Fruit fly (Drosophila melanogaster) whole organism, embryonic: ENCODE data around the gene CG3339.

Experiments used
- Bgb ChIP-seq: fragments of 200-800 bp; sonication (Bioruptor generic); IDR thresholded peaks from 2 replicates; pipeline ENCODE4 v1.3.6; 2022; ENCODE audit warnings: missing biosample characterization, missing genetic modification characterization; ENCODE audit not compliant: partially characterized antibody
- Bteb2 ChIP-seq: fragments of 200-800 bp; sonication (Bioruptor generic); optimal IDR thresholded peaks from 2 replicates; lab custom pipeline; 2016; ENCODE audit warnings: missing biosample characterization, missing genetic modification characterization
- CG10147 ChIP-seq: fragments of 200-800 bp; sonication (Bioruptor generic); optimal IDR thresholded peaks from 2 replicates; lab custom pipeline; 2019; ENCODE audit warnings: missing biosample characterization, mild to moderate bottlenecking, missing genetic modification characterization, moderate library complexity
- CG10654 ChIP-seq: fragments of 200-800 bp; sonication (Bioruptor generic); optimal IDR thresholded peaks from 2 replicates; lab custom pipeline; 2016; ENCODE audit warnings: missing biosample characterization, missing genetic modification characterization
- CG10979 ChIP-seq: fragments of 200-800 bp; sonication (Bioruptor generic); optimal IDR thresholded peaks from 2 replicates; lab custom pipeline; 2018; ENCODE audit warnings: missing biosample characterization, mild to moderate bottlenecking, missing genetic modification characterization, moderate library complexity
- CG12219 ChIP-seq: fragments of 200-800 bp; sonication (Bioruptor generic); optimal IDR thresholded peaks from 3 replicates; lab custom pipeline; 2018; ENCODE audit warnings: missing biosample characterization, mild to moderate bottlenecking, missing genetic modification characterization
- CG12299 ChIP-seq: fragments of 200-800 bp; sonication (Bioruptor generic); optimal IDR thresholded peaks from 2 replicates; lab custom pipeline; 2018; ENCODE audit warnings: missing biosample characterization, mild to moderate bottlenecking, missing genetic modification characterization
- CG12391 ChIP-seq: fragments of 200-800 bp; sonication (Bioruptor generic); optimal IDR thresholded peaks from 3 replicates; lab custom pipeline; 2018; ENCODE audit warnings: missing biosample characterization, mild to moderate bottlenecking, missing genetic modification characterization, moderate library complexity
- CG14014 ChIP-seq: fragments of 200-800 bp; sonication (Bioruptor generic); IDR thresholded peaks from 2 replicates; pipeline ENCODE4 v1.3.6; 2022; ENCODE audit warnings: missing biosample characterization, missing genetic modification characterization
- CG14667 ChIP-seq: fragments of 200-800 bp; sonication (Bioruptor generic); IDR thresholded peaks from 2 replicates; pipeline ENCODE4 v1.3.6; 2022; ENCODE audit warnings: missing biosample characterization, missing genetic modification characterization
- CG14965 ChIP-seq: fragments of 200-800 bp; sonication (Bioruptor generic); optimal IDR thresholded peaks from 2 replicates; lab custom pipeline; 2016; ENCODE audit warnings: missing biosample characterization, missing genetic modification characterization, borderline replicate concordance
- CG1603 ChIP-seq: fragments of 200-800 bp; sonication (Bioruptor generic); optimal IDR thresholded peaks from 2 replicates; lab custom pipeline; 2019; ENCODE audit warnings: missing biosample characterization, mild to moderate bottlenecking, missing genetic modification characterization, moderate library complexity
- CG2116 ChIP-seq: fragments of 200-800 bp; sonication (Bioruptor generic); optimal IDR thresholded peaks from 3 replicates; lab custom pipeline; 2018; ENCODE audit warnings: missing biosample characterization, mild to moderate bottlenecking, missing genetic modification characterization
- CG2889 ChIP-seq: fragments of 200-800 bp; sonication (Bioruptor generic); IDR thresholded peaks from 3 replicates; pipeline ENCODE4 v1.3.6; 2022; ENCODE audit warnings: missing biosample characterization, missing genetic modification characterization
- CG30403 ChIP-seq: fragments of 200-800 bp; sonication (Bioruptor generic); optimal IDR thresholded peaks from 3 replicates; lab custom pipeline; 2016; ENCODE audit warnings: missing biosample characterization, missing genetic modification characterization
- CG31388 ChIP-seq: fragments of 200-800 bp; sonication (Bioruptor generic); optimal IDR thresholded peaks from 2 replicates; lab custom pipeline; 2016; ENCODE audit warnings: missing biosample characterization, missing genetic modification characterization
- CG32772 ChIP-seq: fragments of 200-800 bp; sonication (Bioruptor generic); IDR thresholded peaks from 2 replicates; pipeline ENCODE4 v1.3.6; 2022; ENCODE audit warnings: missing biosample characterization, missing genetic modification characterization
- CG33557 ChIP-seq: fragments of 200-800 bp; sonication (Bioruptor generic); optimal IDR thresholded peaks from 2 replicates; lab custom pipeline; 2019; ENCODE audit warnings: missing biosample characterization, mild to moderate bottlenecking, missing genetic modification characterization, moderate library complexity
- CG3847 ChIP-seq: fragments of 200-800 bp; sonication (Bioruptor generic); IDR thresholded peaks from 2 replicates; pipeline ENCODE4 v1.3.6; 2022; ENCODE audit warnings: missing biosample characterization, missing genetic modification characterization
- CG4360 ChIP-seq: fragments of 200-800 bp; sonication (Bioruptor generic); IDR thresholded peaks from 2 replicates; pipeline ENCODE4 v1.3.6; 2022; ENCODE audit warnings: missing biosample characterization, missing genetic modification characterization
- CG4424 ChIP-seq: fragments of 200-800 bp; sonication (Bioruptor generic); optimal IDR thresholded peaks from 3 replicates; lab custom pipeline; 2016; ENCODE audit warnings: missing biosample characterization, missing genetic modification characterization
- CG7556 ChIP-seq: fragments of 200-800 bp; sonication (Bioruptor generic); optimal IDR thresholded peaks from 2 replicates; lab custom pipeline; 2017; ENCODE audit warnings: missing biosample characterization, mild to moderate bottlenecking, missing genetic modification characterization
- CG7786 ChIP-seq: fragments of 200-800 bp; sonication (Bioruptor generic); optimal IDR thresholded peaks from 2 replicates; lab custom pipeline; 2016; ENCODE audit warnings: missing biosample characterization, missing genetic modification characterization
- CG7839 ChIP-seq: fragments of 200-800 bp; sonication (Bioruptor generic); optimal IDR thresholded peaks from 3 replicates; lab custom pipeline; 2018; ENCODE audit warnings: missing biosample characterization, mild to moderate bottlenecking, missing genetic modification characterization, moderate library complexity
- CG8478 ChIP-seq: fragments of >200 bp; optimal IDR thresholded peaks from 2 replicates; lab custom pipeline; 2018
- Deaf1 ChIP-seq: fragments of 200-800 bp; optimal IDR thresholded peaks from 3 replicates; lab custom pipeline; 2019; ENCODE audit warnings: missing biosample characterization, mild to moderate bottlenecking, missing genetic modification characterization, moderate library complexity
- Fer2 ChIP-seq: fragments of 200-800 bp; sonication (Bioruptor generic); optimal IDR thresholded peaks from 2 replicates; lab custom pipeline; 2018; ENCODE audit warnings: missing biosample characterization, mild to moderate bottlenecking, missing genetic modification characterization, moderate library complexity
- Hey ChIP-seq: fragments of 200-800 bp; sonication (Bioruptor generic); optimal IDR thresholded peaks from 3 replicates; lab custom pipeline; 2018; ENCODE audit warnings: missing biosample characterization, mild to moderate bottlenecking, missing genetic modification characterization
- Meics ChIP-seq: fragments of 200-800 bp; sonication (Bioruptor generic); optimal IDR thresholded peaks from 2 replicates; lab custom pipeline; 2017; ENCODE audit warnings: missing biosample characterization, mild to moderate bottlenecking, missing genetic modification characterization
- Myb ChIP-seq: fragments of 200-800 bp; sonication (Bioruptor generic); optimal IDR thresholded peaks from 2 replicates; lab custom pipeline; 2016; ENCODE audit warnings: missing biosample characterization, missing genetic modification characterization
- Oli ChIP-seq: fragments of 200-800 bp; sonication (Bioruptor generic); optimal IDR thresholded peaks from 2 replicates; lab custom pipeline; 2018; ENCODE audit warnings: missing biosample characterization, mild to moderate bottlenecking, missing genetic modification characterization, moderate library complexity
- abd-A ChIP-seq: fragments of 200-800 bp; sonication (Bioruptor generic); optimal IDR thresholded peaks from 3 replicates; lab custom pipeline; 2019; ENCODE audit warnings: missing biosample characterization, mild to moderate bottlenecking, missing genetic modification characterization, moderate library complexity
- bab2 ChIP-seq: fragments of 200-800 bp; sonication (Bioruptor generic); optimal IDR thresholded peaks from 2 replicates; lab custom pipeline; 2016; ENCODE audit warnings: missing biosample characterization, missing genetic modification characterization
- bowl ChIP-seq: fragments of 200-800 bp; sonication (Bioruptor generic); IDR thresholded peaks from 2 replicates; pipeline ENCODE4 v1.3.6; 2022; ENCODE audit warnings: missing biosample characterization, missing genetic modification characterization
- cwo ChIP-seq: fragments of 200-800 bp; sonication (Bioruptor generic); optimal IDR thresholded peaks from 3 replicates; lab custom pipeline; 2017; ENCODE audit warnings: missing biosample characterization, missing genetic modification characterization, mild to moderate bottlenecking, moderate library complexity, missing genetic modification reagents
- dmrt99B ChIP-seq: fragments of 200-800 bp; sonication (Bioruptor generic); optimal IDR thresholded peaks from 2 replicates; lab custom pipeline; 2018; ENCODE audit warnings: missing biosample characterization, mild to moderate bottlenecking, missing genetic modification characterization, moderate library complexity
- lbe ChIP-seq: fragments of 200-800 bp; sonication (Bioruptor generic); optimal IDR thresholded peaks from 2 replicates; lab custom pipeline; 2016; ENCODE audit warnings: missing biosample characterization, mild to moderate bottlenecking, missing genetic modification characterization
- lmd ChIP-seq: fragments of 200-800 bp; sonication (Bioruptor generic); IDR thresholded peaks from 2 replicates; pipeline ENCODE4 v1.3.6; 2022; ENCODE audit warnings: missing biosample characterization, missing genetic modification characterization
- nau ChIP-seq: fragments of 200-800 bp; sonication (Bioruptor generic); optimal IDR thresholded peaks from 3 replicates; lab custom pipeline; 2017; ENCODE audit warnings: missing biosample characterization, mild to moderate bottlenecking, missing genetic modification characterization, missing genetic modification reagents
- odd ChIP-seq: fragments of 200-800 bp; sonication (Bioruptor generic); optimal IDR thresholded peaks from 2 replicates; lab custom pipeline; 2017; ENCODE audit warnings: missing biosample characterization, mild to moderate bottlenecking, missing genetic modification characterization
- sna ChIP-seq: fragments of 200-800 bp; sonication (Bioruptor generic); IDR thresholded peaks from 2 replicates; pipeline ENCODE4 v1.3.6; 2022; ENCODE audit warnings: missing biosample characterization, missing genetic modification characterization; ENCODE audit not compliant: partially characterized antibody
- sr ChIP-seq: fragments of 200-800 bp; sonication (Bioruptor generic); IDR thresholded peaks from 3 replicates; pipeline ENCODE4 v1.3.6; 2022; ENCODE audit warnings: missing biosample characterization, missing genetic modification characterization
- tin ChIP-seq: fragments of 200-800 bp; sonication (Bioruptor generic); optimal IDR thresholded peaks from 3 replicates; lab custom pipeline; 2016; ENCODE audit warnings: missing biosample characterization, missing genetic modification characterization
- tll ChIP-seq, 2 experiments: fragments of 200-800 bp in 1 of 2; fragments of >200 bp in 1 of 2; sonication (Bioruptor generic) in 1 of 2; optimal IDR thresholded peaks; 2 replicates each; lab custom pipeline; 2017 to 2019; ENCODE audit warnings: missing biosample characterization in 2 of 2, missing genetic modification characterization in 2 of 2, mild to moderate bottlenecking in 1 of 2, moderate library complexity in 1 of 2
- tx ChIP-seq: fragments of 200-800 bp; sonication (Bioruptor generic); optimal IDR thresholded peaks from 2 replicates; lab custom pipeline; 2016; ENCODE audit warnings: missing biosample characterization, missing genetic modification characterization
- usp ChIP-seq: fragments of >200 bp; optimal IDR thresholded peaks from 2 replicates; lab custom pipeline; 2017; ENCODE audit warnings: missing biosample characterization, missing genetic modification characterization
- vfl ChIP-seq: fragments of 200-800 bp; sonication (Bioruptor generic); optimal IDR thresholded peaks from 2 replicates; lab custom pipeline; 2016; ENCODE audit warnings: missing biosample characterization, missing genetic modification characterization
- wek ChIP-seq: fragments of 200-800 bp; sonication (Bioruptor generic); optimal IDR thresholded peaks from 3 replicates; lab custom pipeline; 2018; ENCODE audit warnings: missing biosample characterization, mild to moderate bottlenecking, missing genetic modification characterization, moderate library complexity
- wor ChIP-seq: fragments of 200-800 bp; sonication (Bioruptor generic); IDR thresholded peaks from 2 replicates; pipeline ENCODE4 v1.3.6; 2022; ENCODE audit warnings: missing biosample characterization, missing genetic modification characterization
- zen2 ChIP-seq: fragments of 200-800 bp; sonication (Bioruptor generic); IDR thresholded peaks from 3 replicates; pipeline ENCODE4 v1.3.6; 2022; ENCODE audit warnings: missing biosample characterization, missing genetic modification characterization; ENCODE audit not compliant: partially characterized antibody
- zf30C ChIP-seq: fragments of 200-800 bp; sonication (Bioruptor generic); optimal IDR thresholded peaks from 3 replicates; lab custom pipeline; 2018; ENCODE audit warnings: missing biosample characterization, mild to moderate bottlenecking, missing genetic modification characterization

The CG3339 gene

DNA sequence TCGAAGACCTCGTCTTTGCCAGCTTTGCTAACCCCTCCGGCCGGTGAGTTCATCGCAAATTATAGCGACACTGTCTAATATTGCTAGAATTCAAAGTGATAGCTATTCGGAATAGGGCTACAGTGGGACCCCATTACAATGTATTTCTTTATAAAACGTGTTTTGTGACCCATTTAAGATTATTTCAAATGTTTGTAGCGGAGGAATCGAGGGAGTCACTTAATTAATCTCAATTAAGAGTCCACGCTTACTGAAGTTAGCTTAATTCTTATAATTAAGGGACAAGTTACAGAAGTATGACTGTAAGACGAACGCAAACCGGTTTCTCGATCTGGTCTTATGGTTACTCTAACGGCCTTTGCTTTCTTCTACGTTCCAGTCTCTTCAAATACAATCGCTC lies 32.5 kb downstream of the CG3339 start (continued):
- TF ChIP-seq CG31388 (GFP tag; lab: Kevin White, UChicago) (no peak), tx (GFP tag; lab: Kevin White, UChicago) (no peak), Bgb (GFP tag; lab: Robert Waterston, UW) (no peak), CG10979 (tag; lab: Kevin White, UChicago) (peak; percentile 62), lbe (no peak), CG32772 (peak; percentile 18; the same call in 1 of the 2 replicates), odd (GFP tag; lab: Kevin White, UChicago) (no peak), cwo (GFP tag; lab: Kevin White, UChicago) (peak; percentile 56), bab2 (GFP tag; lab: Kevin White, UChicago) (peak; percentile 40), bowl (GFP tag; lab: Robert Waterston, UW) (no peak), Deaf1 (tag; lab: Kevin White, UChicago) (peak; percentile 21), sna (no peak), vfl (GFP tag; lab: Kevin White, UChicago) (no peak), CG14667 (GFP tag; lab: Robert Waterston, UW) (no peak), CG7786 (GFP tag; lab: Kevin White, UChicago) (peak; percentile 30), dmrt99B (tag; lab: Kevin White, UChicago) (peak; percentile 35), Oli (peak; percentile 51), sr (GFP tag; lab: Robert Waterston, UW) (no peak), wor (GFP tag; lab: Robert Waterston, UW) (no peak), tll (GFP tag; optimal IDR thresholded peaks at IDR 0.05; lab: Kevin White, UChicago) (no peak), CG14965 (GFP tag; lab: Kevin White, UChicago) (no peak), CG12391 (tag; lab: Kevin White, UChicago) (peak; percentile 42), CG4424 (GFP tag; lab: Kevin White, UChicago) (peak; percentile 14), Myb (GFP tag; lab: Kevin White, UChicago) (peak; percentile 6), CG3847 (GFP tag; lab: Robert Waterston, UW) (no peak), CG7556 (GFP tag; lab: Kevin White, UChicago) (peak; percentile 15), abd-A (tag; lab: Kevin White, UChicago) (no peak), CG2889 (no peak; the same call in 2 of the 3 replicates), CG12299 (no peak), tin (GFP tag; lab: Kevin White, UChicago) (peak; percentile 11), CG1603 (tag; lab: Kevin White, UChicago) (peak; percentile 55), zen2 (GFP tag; lab: Robert Waterston, UW) (no peak), CG7839 (tag; lab: Kevin White, UChicago) (peak; percentile 61), CG14014 (0 out of 2 replicates have a peak, but pooled peaks have one; percentile 35), CG2116 (GFP tag; lab: Kevin White, UChicago) (no peak), usp (GFP tag; lab: Kevin White, UChicago) (no peak), CG4360 (GFP tag; lab: Robert Waterston, UW) (no peak), CG30403 (GFP tag; lab: Kevin White, UChicago) (peak; percentile 37), Hey (tag; lab: Kevin White, UChicago) (no peak), nau (no peak), CG12219 (GFP tag; lab: Kevin White, UChicago) (peak; percentile 35), zf30C (GFP tag; lab: Kevin White, UChicago) (no peak), Bteb2 (peak; percentile 6), CG33557 (peak; percentile 8), Fer2 (tag; lab: Kevin White, UChicago) (peak; percentile 19), CG10147 (GFP tag; lab: Kevin White, UChicago) (peak; percentile 50), CG10654 (GFP tag; lab: Kevin White, UChicago) (peak; percentile 2), Meics (GFP tag; lab: Kevin White, UChicago) (peak; percentile 42), wek (GFP tag; lab: Kevin White, UChicago) (no peak), lmd (peak; percentile 44; the same call in 1 of the 2 replicates), CG8478 (lab: Kevin White, UChicago) (no peak)
